Worm (Caenorhabditis elegans): Measurements from ENCODE around the gene ssup-72.

DNA sequence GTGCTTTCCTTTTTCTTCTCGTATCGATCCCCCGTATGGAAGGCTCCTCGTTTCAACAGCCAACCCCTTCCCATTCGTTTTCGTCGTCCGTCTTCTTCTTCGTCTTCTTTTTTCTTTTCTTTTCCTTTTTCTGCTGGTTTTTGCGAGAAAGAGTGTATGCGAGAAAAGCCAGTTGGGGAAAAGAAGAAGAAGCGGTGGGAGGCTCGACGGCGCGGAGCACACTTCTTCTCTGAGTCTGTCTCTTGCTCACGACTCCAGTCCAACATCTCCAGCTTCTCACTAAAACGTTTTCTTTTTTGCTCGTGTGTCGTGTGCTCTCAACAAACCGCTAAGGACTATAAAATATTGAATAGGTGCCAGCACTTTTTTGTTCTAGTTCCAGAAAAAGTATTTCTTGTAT, 32.1 kb downstream of the ssup-72 start:
- TF ChIP-seq nhr-85 (tag) (no peak), ztf-4 (tag; optimal IDR thresholded peaks at IDR 0.05) (no peak), pag-3 (tag; optimal IDR thresholded peaks at IDR 0.05; ENCODE audit: borderline replicate concordance, insufficient read depth) (no peak), Y116A8C.19 (tag; optimal IDR thresholded peaks at IDR 0.05; ENCODE audit: borderline replicate concordance) (no peak), nhr-90 (tag; optimal IDR thresholded peaks at IDR 0.05; ENCODE audit: poor library complexity) (no peak), ama-1 (optimal IDR thresholded peaks at IDR 0.05) (no peak)
